Worm (Caenorhabditis elegans): Measurements from ENCODE around the gene R08C7.12.

The R08C7.12 gene

DNA sequence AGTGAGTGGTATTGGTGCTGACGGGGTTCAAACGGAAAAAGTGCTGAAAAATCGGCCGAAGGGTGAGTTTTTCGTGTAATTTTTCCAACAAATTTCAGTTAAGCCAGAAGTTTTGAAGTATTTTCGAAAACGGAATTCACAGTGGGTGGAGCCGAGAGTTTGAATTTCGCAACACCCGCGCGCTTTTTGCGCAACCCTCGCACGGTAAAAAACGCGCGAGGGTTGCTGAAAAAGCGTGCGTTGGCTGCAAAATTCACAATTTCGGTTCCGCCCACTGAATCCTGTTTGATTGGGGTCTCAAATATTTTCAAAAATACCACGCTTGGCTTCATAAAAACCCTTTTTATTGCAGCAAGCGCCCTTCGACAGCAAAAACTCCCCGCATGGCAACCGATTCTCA lies 2.2 kb upstream of the R08C7.12 start:
- TF ChIP-seq flt-1 (GFP tag; IDR thresholded peaks at IDR 0.05) (no peak), tbx-11 (GFP tag; IDR thresholded peaks at IDR 0.05) (no peak), ceh-36 (tag; optimal IDR thresholded peaks at IDR 0.05) (no peak), sea-1 (GFP tag; conservative IDR thresholded peaks at IDR 0.05) (0 out of 2 replicates have a peak, but pooled peaks have one; percentile 2), hnd-1 (tag; optimal IDR thresholded peaks at IDR 0.05) (no peak), pes-1 (GFP tag; IDR thresholded peaks at IDR 0.05) (0 out of 2 replicates have a peak, but pooled peaks have one; percentile 39), scrt-1 (GFP tag; IDR thresholded peaks at IDR 0.05) (no peak), hmg-4 (GFP tag; optimal IDR thresholded peaks at IDR 0.05) (no peak), ceh-13 (GFP tag; optimal IDR thresholded peaks at IDR 0.05) (no peak), ets-7 (tag; optimal IDR thresholded peaks at IDR 0.05) (no peak)

DNA sequence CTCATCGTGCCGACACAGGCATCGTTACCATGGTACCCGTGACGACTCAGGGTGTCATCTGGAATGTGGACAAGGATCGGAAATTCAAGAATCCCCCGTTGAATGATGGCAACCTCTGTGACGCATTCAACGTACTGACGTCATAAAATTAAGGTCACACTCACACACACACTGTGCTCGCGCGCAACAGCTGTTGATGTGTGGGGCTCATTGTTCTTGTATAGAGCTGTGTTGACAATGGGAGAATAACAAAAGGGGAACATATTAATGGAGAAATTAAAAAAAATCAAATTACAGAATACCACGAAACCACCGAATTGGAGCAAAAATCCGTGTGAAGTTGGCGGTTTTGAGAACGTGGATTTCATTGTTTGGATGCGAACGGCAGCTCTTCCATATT lies 1.2 kb upstream of the R08C7.12 start:
- TF ChIP-seq tbx-11 (GFP tag; IDR thresholded peaks at IDR 0.05), result no peak
- no peak for TF ChIP-seq pes-1 (GFP tag; IDR thresholded peaks at IDR 0.05)

DNA sequence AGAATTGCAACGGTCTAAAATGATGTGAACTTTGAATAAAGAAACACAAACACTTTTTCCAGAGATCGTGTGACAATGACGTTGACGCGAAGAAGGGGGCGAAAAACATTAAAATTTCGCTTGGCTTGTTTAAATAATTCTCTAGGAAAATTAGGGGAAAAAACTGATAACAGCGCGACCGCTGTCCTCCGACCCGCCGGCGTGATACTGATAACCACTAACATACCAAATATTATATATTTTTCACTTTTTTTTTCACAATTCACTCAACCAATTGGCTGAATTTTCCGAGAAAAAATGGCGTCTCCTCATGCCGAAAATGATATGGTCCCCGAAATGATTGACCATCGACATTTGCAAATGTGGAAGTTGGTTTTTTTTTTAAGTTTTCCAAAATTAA lies 304 bp downstream of the R08C7.12 start:
- no peak for TF ChIP-seq aly-1 (tag; optimal IDR thresholded peaks at IDR 0.05)
- TF ChIP-seq flt-1 (GFP tag; IDR thresholded peaks at IDR 0.05), result no peak
- no peak for TF ChIP-seq ceh-13 (GFP tag; optimal IDR thresholded peaks at IDR 0.05)
- no peak for TF ChIP-seq pes-1 (GFP tag; IDR thresholded peaks at IDR 0.05)
- no peak for TF ChIP-seq B0310.2 (tag; optimal IDR thresholded peaks at IDR 0.05)
- TF ChIP-seq tbx-11 (GFP tag; IDR thresholded peaks at IDR 0.05), result no peak
- TF ChIP-seq scrt-1 (GFP tag; IDR thresholded peaks at IDR 0.05), result no peak
- TF ChIP-seq hnd-1 (tag; optimal IDR thresholded peaks at IDR 0.05), result no peak
- no peak for TF ChIP-seq ets-7 (tag; optimal IDR thresholded peaks at IDR 0.05)
- no peak for TF ChIP-seq ceh-36 (tag; optimal IDR thresholded peaks at IDR 0.05)
- no peak for TF ChIP-seq hmbx-1 (tag; optimal IDR thresholded peaks at IDR 0.05)
- no peak for TF ChIP-seq hmg-4 (GFP tag; optimal IDR thresholded peaks at IDR 0.05)
- TF ChIP-seq ama-1 (optimal IDR thresholded peaks at IDR 0.05), result no peak
- TF ChIP-seq tbx-37 (GFP tag; conservative IDR thresholded peaks at IDR 0.05), result no peak
- no peak for TF ChIP-seq tra-4 (tag; optimal IDR thresholded peaks at IDR 0.05)
- no peak for TF ChIP-seq F13C5.2 (tag; optimal IDR thresholded peaks at IDR 0.05)
- no peak for TF ChIP-seq sea-1 (GFP tag; conservative IDR thresholded peaks at IDR 0.05)

- TF ChIP-seq scrt-1 (GFP tag; IDR thresholded peaks at IDR 0.05) (no peak), ceh-13 (GFP tag; optimal IDR thresholded peaks at IDR 0.05) (no peak), hmg-4 (GFP tag; optimal IDR thresholded peaks at IDR 0.05) (no peak), tra-4 (tag; optimal IDR thresholded peaks at IDR 0.05) (no peak), aly-1 (tag; optimal IDR thresholded peaks at IDR 0.05) (no peak), ets-7 (tag; optimal IDR thresholded peaks at IDR 0.05) (no peak), ceh-36 (tag; optimal IDR thresholded peaks at IDR 0.05) (no peak), hnd-1 (tag; optimal IDR thresholded peaks at IDR 0.05) (no peak), hmbx-1 (tag; optimal IDR thresholded peaks at IDR 0.05) (no peak), pes-1 (GFP tag; IDR thresholded peaks at IDR 0.05) (no peak), sea-1 (GFP tag; conservative IDR thresholded peaks at IDR 0.05) (no peak), ama-1 (optimal IDR thresholded peaks at IDR 0.05) (no peak), B0310.2 (tag; optimal IDR thresholded peaks at IDR 0.05) (no peak)
Measured at ce11 chrIV:4451576-4451975, 2.0 kb downstream of the R08C7.12 start, which contains the start of gene R08C7.1. R08C7.1 (plus strand) TSS chrIV:4451876.

- TF ChIP-seq B0310.2 (tag; optimal IDR thresholded peaks at IDR 0.05), result no peak
- TF ChIP-seq hmg-4 (GFP tag; optimal IDR thresholded peaks at IDR 0.05), result peak; percentile 48
Measured at ce11 chrIV:4454330-4455173, 5.0 kb downstream of the R08C7.12 start, which contains the start of gene R08C7.11. R08C7.11 (minus strand) TSS chrIV:4454937.

ce11 chrIV:4456658-4457057 lies 7.1 kb downstream of the R08C7.12 start:
- TF ChIP-seq hmbx-1 (tag; optimal IDR thresholded peaks at IDR 0.05), result no peak
- no peak for TF ChIP-seq aly-1 (tag; optimal IDR thresholded peaks at IDR 0.05)
- no peak for TF ChIP-seq tra-4 (tag; optimal IDR thresholded peaks at IDR 0.05)
- TF ChIP-seq B0310.2 (tag; optimal IDR thresholded peaks at IDR 0.05), result no peak
- TF ChIP-seq flt-1 (GFP tag; IDR thresholded peaks at IDR 0.05), result no peak
- no peak for TF ChIP-seq scrt-1 (GFP tag; IDR thresholded peaks at IDR 0.05)
- TF ChIP-seq ceh-36 (tag; optimal IDR thresholded peaks at IDR 0.05), result no peak
- TF ChIP-seq sea-1 (GFP tag; conservative IDR thresholded peaks at IDR 0.05), result no peak
- TF ChIP-seq tbx-11 (GFP tag; IDR thresholded peaks at IDR 0.05), result no peak

DNA sequence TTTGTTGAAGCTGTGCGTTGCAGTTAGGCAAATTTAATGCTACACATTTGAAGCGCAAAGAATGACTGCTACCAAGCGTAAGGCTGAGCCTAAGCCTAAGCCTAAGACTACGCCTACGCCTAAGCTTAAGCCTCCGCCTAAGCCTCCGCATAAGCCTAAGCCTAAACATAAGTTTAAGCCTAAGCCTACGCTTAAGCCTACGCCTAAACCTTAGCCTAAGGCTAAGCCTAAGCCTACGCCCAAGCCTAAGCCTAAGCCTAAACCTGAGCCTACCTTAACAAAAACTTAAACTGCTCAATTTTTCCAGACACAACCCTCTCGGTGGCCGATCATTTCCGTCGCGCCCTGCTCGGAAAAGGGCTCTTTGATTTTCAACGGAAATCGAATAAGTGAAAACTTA lies 9.8 kb downstream of the R08C7.12 start:
- TF ChIP-seq ceh-36 (tag; optimal IDR thresholded peaks at IDR 0.05) (peak; percentile 51), tbx-37 (GFP tag; conservative IDR thresholded peaks at IDR 0.05) (no peak), B0310.2 (tag; optimal IDR thresholded peaks at IDR 0.05) (no peak), flt-1 (GFP tag; IDR thresholded peaks at IDR 0.05) (no peak), ama-1 (optimal IDR thresholded peaks at IDR 0.05) (no peak)

ce11 chrIV:4463132-4463531 lies 13.6 kb downstream of the R08C7.12 start, which contains the start of gene M01H9.2:
M01H9.2 (minus strand) TSS chrIV:4463232.
- no peak for TF ChIP-seq ets-7 (tag; optimal IDR thresholded peaks at IDR 0.05)
- no peak for TF ChIP-seq ceh-36 (tag; optimal IDR thresholded peaks at IDR 0.05)
- no peak for TF ChIP-seq hnd-1 (tag; optimal IDR thresholded peaks at IDR 0.05)
- TF ChIP-seq scrt-1 (GFP tag; IDR thresholded peaks at IDR 0.05), result no peak
- TF ChIP-seq ama-1 (optimal IDR thresholded peaks at IDR 0.05), result no peak
- TF ChIP-seq sea-1 (GFP tag; conservative IDR thresholded peaks at IDR 0.05), result no peak
- TF ChIP-seq tbx-37 (GFP tag; conservative IDR thresholded peaks at IDR 0.05), result no peak
- no peak for TF ChIP-seq tbx-11 (GFP tag; IDR thresholded peaks at IDR 0.05)
- TF ChIP-seq hmbx-1 (tag; optimal IDR thresholded peaks at IDR 0.05), result no peak
- TF ChIP-seq ceh-13 (GFP tag; optimal IDR thresholded peaks at IDR 0.05), result no peak
- TF ChIP-seq F13C5.2 (tag; optimal IDR thresholded peaks at IDR 0.05), result no peak
- TF ChIP-seq hmg-4 (GFP tag; optimal IDR thresholded peaks at IDR 0.05), result no peak
- no peak for TF ChIP-seq pes-1 (GFP tag; IDR thresholded peaks at IDR 0.05)
- TF ChIP-seq tra-4 (tag; optimal IDR thresholded peaks at IDR 0.05), result no peak

Measured in whole organism, early embryonic.